Fruit fly (Drosophila melanogaster): Measurements from ENCODE around the gene CG15056.

Gene CG15056

DNA sequence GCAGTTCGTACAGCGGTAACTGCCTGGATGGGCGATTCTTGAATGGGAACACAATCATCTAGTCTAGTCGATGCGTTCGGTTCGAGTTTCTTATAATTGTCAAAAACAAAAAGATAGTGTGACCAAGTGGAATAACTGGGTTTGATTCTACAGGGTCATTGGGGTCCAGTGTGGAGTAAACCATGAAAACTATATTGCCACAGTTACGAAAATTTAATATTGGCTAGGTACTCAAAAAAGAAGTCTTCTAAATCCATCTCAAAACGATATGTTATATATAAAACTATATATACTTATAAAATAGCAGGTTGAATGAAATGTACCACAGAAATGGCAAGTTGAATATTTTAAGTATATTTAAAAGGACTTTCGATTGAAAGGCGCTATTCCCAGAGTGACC, 15.2 kb upstream of the CG15056 start, which contains the start of gene CG34328:
Gene CG34328, minus strand, starts transcription at position 101 of the 400 bp plus-strand sequence.
- TF ChIP-seq CG17801 (GFP tag; optimal IDR thresholded peaks at IDR 0.05; ENCODE audit: partially characterized antibody), result no peak

DNA sequence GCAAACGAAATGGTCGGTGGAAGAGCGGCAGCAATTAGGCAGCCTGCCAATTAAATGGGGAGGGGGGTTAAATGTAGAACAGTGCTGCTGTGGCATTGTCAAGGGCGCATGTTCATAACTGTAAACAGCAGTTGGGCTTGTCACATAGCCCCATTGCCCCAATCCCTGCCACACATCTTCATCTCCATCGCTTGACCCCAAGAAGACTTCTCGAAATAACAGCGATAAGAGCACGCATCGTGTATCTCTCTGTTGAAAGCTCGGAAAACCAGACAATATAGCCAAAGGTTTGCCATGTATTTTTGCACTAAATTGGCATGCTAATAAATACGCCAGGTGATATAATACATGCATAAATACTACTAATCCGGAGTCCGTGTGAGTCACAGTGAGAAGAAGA, 12.7 kb upstream of the CG15056 start:
- no peak for TF ChIP-seq CG17801 (GFP tag; optimal IDR thresholded peaks at IDR 0.05; ENCODE audit: partially characterized antibody)

- TF ChIP-seq CG17801 (GFP tag; optimal IDR thresholded peaks at IDR 0.05; ENCODE audit: partially characterized antibody), result no peak
These were observed 11.0 kb upstream of the CG15056 start for dm6 chrX:18404150-18404631.

- no peak for TF ChIP-seq CG17801 (GFP tag; optimal IDR thresholded peaks at IDR 0.05; ENCODE audit: partially characterized antibody)
These were observed 10.5 kb upstream of the CG15056 start for dm6 chrX:18404632-18405238.

DNA sequence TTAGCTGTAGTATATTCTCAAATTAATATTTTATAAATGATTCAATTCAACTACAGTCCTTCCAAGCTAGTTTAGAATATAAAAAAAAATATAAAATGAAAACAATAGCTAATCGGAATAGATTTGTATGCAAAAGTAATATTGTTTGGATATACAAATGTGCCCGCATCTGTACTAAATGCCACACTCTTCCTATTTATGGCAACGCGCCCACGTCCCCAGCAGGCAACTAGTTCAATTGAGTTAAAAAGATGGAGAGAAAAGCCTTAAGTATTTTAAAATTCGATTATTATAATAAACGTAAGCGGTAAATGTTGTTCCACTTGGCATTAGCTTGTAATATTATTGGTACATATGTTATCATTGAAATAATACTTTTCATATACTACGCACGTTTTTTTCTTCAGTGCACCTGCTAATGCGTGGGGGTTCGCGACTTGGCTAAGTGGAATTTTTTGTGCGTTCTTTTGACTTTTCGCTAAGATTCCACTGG, 9.6 kb upstream of the CG15056 start:
- TF ChIP-seq CG17801 (GFP tag; optimal IDR thresholded peaks at IDR 0.05; ENCODE audit: partially characterized antibody), result no peak

DNA sequence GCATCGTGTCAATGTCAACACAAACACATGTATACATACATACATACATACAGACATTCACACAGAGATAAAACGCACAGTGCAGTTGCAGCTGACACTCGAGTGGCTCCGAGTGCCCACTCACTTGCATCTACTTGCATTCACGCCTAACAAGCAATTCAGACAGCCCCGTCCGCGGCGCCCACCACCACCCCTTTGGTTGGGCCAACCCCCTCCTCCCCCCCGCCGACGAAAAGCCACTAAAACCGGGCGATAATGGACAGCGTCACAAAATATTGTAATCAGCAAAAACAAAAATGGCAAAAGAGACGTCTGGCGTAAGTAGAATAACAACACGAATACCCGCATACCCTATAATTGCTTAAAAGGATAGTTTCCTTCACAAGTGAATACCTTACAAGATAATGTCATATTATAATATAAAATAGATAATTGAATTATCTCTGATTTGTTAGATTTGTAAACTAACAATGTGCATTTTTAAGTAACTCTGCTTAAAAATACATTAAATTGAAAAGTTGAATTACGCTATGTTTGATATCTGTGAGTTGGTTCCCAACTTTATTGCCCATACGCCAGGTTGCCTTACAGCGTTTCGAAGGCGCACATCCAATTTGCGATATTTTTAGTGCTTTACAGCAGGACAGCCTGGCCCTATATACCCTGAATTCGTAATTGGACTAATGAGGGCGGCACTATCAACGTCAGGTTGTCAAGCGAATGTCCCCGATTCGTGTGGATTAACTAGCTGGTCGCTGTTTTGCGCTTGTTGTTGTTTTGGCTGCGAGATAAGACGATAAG, 8.4 kb upstream of the CG15056 start:
- no peak for TF ChIP-seq CG17801 (GFP tag; optimal IDR thresholded peaks at IDR 0.05; ENCODE audit: partially characterized antibody)

DNA sequence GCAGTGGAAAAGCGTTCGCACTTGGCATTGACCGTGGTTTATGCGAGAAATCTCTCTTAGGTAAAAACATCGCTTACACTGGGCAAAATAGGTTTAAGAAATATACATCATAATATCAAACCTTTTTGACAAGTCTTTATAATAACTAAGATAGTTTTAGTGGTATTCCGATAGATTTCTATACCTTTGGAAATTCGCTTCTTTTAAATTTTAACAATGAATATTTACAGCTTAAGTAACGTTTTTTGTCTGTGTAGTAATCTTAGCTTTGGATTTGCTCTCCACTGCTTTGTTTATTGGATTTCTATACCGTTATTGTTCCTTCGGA, 7.9 kb upstream of the CG15056 start:
- peak; percentile 47 for TF ChIP-seq CG17801 (GFP tag; optimal IDR thresholded peaks at IDR 0.05; ENCODE audit: partially characterized antibody)

DNA sequence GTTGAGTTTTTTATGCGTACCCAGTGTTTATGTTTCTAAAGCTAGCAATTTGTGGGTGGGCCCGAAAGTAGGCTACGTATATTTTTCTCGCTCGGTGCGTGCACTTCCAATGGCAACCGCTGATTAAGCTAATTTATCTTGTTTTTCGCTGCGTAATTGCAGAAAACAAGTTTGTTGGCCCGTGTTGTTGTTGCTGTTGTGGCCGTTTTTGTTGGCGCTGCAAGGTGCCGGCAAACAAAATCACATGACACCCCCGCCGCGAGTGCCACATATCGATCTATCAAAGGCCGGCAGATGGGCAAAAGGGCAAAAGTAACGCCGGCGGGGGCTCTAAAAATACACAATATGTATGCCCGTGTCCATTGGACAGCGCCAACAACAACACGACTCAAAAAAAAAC, 5.8 kb upstream of the CG15056 start:
- TF ChIP-seq CG17801 (GFP tag; optimal IDR thresholded peaks at IDR 0.05; ENCODE audit: partially characterized antibody), result no peak

DNA sequence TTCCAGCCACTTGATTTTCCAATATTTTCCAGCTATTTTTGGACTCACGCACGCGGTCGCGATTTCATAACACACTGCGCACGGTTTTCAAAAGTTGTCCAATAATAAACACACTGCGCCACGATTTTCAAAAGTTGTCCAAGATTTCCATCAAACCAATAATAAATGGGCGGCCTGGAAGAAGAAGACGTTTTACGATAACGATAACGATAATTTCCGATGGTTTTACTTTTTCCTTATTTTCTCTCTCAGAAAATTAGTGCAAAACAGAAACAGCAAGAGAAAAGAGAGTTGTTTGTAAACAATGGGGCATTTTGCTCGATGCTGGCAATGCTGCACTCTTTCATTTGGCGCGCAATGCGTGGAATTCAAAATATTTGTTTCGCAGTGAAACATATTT, 5.3 kb upstream of the CG15056 start, which contains the start of gene Nt5b:
Gene Nt5b, minus strand, starts transcription at position 207 of the 400 bp plus-strand sequence.
- no peak for TF ChIP-seq CG17801 (GFP tag; optimal IDR thresholded peaks at IDR 0.05; ENCODE audit: partially characterized antibody)

DNA sequence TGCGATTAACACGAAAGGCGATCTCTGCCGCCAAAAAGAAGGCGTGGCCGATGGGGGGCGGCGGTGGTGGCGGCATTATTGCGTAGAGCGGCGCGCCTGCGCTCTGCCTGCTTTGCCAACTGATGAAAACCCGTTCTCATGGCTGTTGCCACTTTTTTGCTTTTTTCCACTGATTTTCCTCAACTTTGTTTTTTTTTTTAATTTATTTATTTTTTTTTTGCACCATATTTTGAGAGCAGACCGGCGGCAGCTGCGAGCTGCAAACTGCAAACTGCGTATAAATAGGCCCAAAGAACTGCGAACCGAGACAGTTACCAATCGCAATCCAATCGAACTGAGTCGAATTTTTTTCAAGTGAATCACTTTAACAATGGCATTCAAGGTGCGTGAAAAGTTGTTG, 6.9 kb downstream of the CG15056 start, which contains the start of gene CG42323:
Gene CG42323, plus strand, starts transcription at position 302 of the 400 bp plus-strand sequence.
- TF ChIP-seq CG17801 (GFP tag; optimal IDR thresholded peaks at IDR 0.05; ENCODE audit: partially characterized antibody), result no peak

DNA sequence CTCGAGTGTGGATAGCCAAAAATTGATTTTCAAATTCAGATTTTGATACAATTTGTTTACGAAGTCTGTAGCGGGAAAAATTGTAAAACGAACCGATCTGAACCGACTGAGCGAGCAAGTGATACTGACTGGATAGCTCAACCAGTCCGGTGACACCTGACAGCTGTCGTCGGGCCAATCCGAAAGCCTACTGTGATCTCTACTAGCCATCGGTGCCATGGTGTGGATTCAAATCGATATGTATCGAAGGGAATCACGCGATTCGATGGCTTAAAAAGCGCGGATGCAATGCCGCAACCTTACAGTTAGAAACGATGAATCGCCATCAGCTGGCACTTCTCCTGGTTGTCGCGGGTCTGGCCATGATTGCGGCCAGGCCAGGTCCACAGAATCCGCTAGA, 22.0 kb downstream of the CG15056 start, which contains the start of gene CG6290:
Gene CG6290, plus strand, starts transcription at position 301 of the 400 bp plus-strand sequence.
- TF ChIP-seq CG17801 (GFP tag; optimal IDR thresholded peaks at IDR 0.05; ENCODE audit: partially characterized antibody), result no peak

- TF ChIP-seq CG17801 (GFP tag; optimal IDR thresholded peaks at IDR 0.05; ENCODE audit: partially characterized antibody), result no peak
These were observed 23.4 kb downstream of the CG15056 start, which contains the start of gene CG32551 for dm6 chrX:18438568-18438967. Gene CG32551, plus strand, starts transcription at chrX:18438868.

- no peak for TF ChIP-seq CG17801 (GFP tag; optimal IDR thresholded peaks at IDR 0.05; ENCODE audit: partially characterized antibody)
These were observed 24.2 kb downstream of the CG15056 start, which contains the start of gene CG43841 for dm6 chrX:18439367-18439766. Gene CG43841, plus strand, starts transcription at chrX:18439667.

DNA sequence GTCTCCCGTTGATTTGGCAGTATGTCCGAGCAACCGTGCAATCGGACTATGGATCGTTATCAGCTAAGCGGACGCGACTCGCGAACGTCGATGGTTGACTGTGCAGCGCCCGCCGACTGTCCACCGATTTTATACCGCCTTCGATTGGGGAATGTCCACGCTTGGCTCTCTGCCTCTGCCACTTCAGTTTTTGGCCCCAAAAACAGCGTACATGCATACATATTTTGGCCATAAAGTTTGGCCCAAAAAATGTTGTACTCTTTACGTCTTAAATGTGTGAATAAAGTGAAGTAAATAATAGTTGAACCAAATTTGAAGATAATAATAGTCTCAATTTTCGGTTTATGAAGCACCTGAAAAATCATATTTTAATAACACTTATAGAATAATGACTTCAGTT, 25.3 kb downstream of the CG15056 start, which contains the start of gene CG32548:
Gene CG32548, minus strand, starts transcription at position 101 of the 400 bp plus-strand sequence.
- no peak for TF ChIP-seq CG17801 (GFP tag; optimal IDR thresholded peaks at IDR 0.05; ENCODE audit: partially characterized antibody)

dm6 chrX:18452717-18453116, 37.5 kb downstream of the CG15056 start:
- TF ChIP-seq CG17801 (GFP tag; optimal IDR thresholded peaks at IDR 0.05; ENCODE audit: partially characterized antibody), result no peak

DNA sequence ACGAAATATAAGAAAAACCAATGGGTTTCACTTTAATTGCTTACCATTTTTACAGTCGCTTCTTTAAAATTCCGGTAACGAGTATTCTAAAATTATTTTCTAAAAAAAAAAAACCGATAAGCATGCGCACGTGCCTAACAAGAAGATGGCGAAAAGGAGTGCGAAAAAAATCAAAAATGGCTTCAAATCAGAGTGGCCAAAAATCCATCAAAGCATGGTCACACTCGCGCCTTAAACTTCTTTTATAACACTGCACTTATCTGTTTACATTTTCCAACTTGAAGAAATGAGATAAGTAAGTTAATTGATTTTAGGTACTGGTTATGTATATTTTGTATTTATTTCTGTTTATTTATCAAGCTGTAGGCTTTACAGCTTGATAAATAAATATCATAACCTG, 45.1 kb downstream of the CG15056 start, which contains the start of gene CG43843:
Gene CG43843, minus strand, starts transcription at position 101 of the 400 bp plus-strand sequence.
- TF ChIP-seq CG17801 (GFP tag; optimal IDR thresholded peaks at IDR 0.05; ENCODE audit: partially characterized antibody), result no peak

Measured in ovary, adult (tissue).